Fruit fly (Drosophila melanogaster): ENCODE results near the gene mthl15.

mthl15 gene

DNA sequence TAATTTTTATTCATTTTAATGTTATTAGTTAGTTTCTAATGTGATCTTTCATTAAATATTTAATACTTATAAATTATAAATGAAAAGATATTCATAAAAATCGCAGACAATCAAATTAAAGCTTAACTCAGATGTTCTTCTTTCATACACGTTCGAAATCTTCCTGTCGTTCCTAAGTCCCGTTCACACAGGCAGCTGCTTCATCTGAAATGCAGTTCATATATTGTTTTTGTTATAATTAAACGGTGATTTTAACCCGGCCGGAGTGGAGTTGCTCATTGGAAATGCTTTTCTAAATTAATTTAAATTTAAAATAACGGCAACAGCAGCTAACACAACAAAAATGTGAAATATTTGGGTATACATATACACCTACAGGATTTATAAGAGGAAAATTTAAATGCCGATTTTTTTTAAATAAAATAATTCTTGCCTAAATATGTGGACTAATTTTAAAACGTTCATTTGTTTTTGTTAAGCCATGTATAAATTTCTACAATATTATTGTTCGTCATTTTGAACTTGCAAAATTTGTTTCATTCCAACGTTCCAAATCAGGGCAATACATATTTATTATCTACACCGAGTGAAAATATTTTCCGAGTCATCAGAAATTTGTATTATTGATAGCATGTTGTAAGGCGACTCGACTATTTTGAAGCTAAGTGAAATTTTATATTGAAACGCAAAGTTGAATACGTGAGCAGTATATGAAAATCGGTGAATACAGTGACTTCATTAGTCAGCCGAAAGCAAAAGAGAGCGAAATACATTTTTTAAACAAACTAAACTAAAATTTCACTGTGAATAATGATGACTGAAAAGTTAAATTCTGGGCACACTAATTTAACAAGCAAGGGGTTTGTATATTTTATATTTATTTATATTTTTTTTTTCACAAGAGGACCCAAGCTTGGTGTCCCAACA, 872 bp upstream of the mthl15 start, which contains the start of gene me31B (continued):
- TF ChIP-seq pros (GFP tag; optimal IDR thresholded peaks at IDR 0.05) = no peak
- TF ChIP-seq CG11696 (GFP tag; IDR thresholded peaks at IDR 0.05) = no peak
- no peak for TF ChIP-seq en (GFP tag; optimal IDR thresholded peaks at IDR 0.05)
- TF ChIP-seq HmgZ (tag; optimal IDR thresholded peaks at IDR 0.05) = no peak
- TF ChIP-seq CG3163 (GFP tag; optimal IDR thresholded peaks at IDR 0.05) = no peak
- no peak for TF ChIP-seq CG8290 (GFP tag; optimal IDR thresholded peaks at IDR 0.05)
- peak in 1 of 2 experiments; percentile 41 for TF ChIP-seq CG8290 (tag; optimal IDR thresholded peaks at IDR 0.05)
- no peak for TF ChIP-seq CG4854 (GFP tag; optimal IDR thresholded peaks at IDR 0.05)
- no peak for TF ChIP-seq pita (GFP tag; optimal IDR thresholded peaks at IDR 0.05)
- TF ChIP-seq klu (GFP tag; IDR thresholded peaks at IDR 0.05) = no peak
- TF ChIP-seq CG34422 (GFP tag; IDR thresholded peaks at IDR 0.05) = no peak
- TF ChIP-seq tx (GFP tag; optimal IDR thresholded peaks at IDR 0.05) = no peak
- TF ChIP-seq lmd (GFP tag; IDR thresholded peaks at IDR 0.05) = no peak
- TF ChIP-seq Lhr (GFP tag; optimal IDR thresholded peaks at IDR 0.05) = peak; percentile 7
- TF ChIP-seq gsb-n (tag; optimal IDR thresholded peaks at IDR 0.05) = no peak
- no peak for TF ChIP-seq ham (GFP tag; IDR thresholded peaks at IDR 0.05)
- 0 out of 2 replicates have a peak, but pooled peaks have one; percentile 12 for TF ChIP-seq MBD-R2 (GFP tag; IDR thresholded peaks at IDR 0.05)
- TF ChIP-seq Elba2 (GFP tag; optimal IDR thresholded peaks at IDR 0.05) = no peak
- TF ChIP-seq sens (GFP tag) = peak; percentile 9
- TF ChIP-seq cato (GFP tag; optimal IDR thresholded peaks at IDR 0.05; ENCODE audit: borderline replicate concordance) = no peak
- TF ChIP-seq CG31441 (GFP tag; IDR thresholded peaks at IDR 0.05) = no peak
- TF ChIP-seq Pdp1 (GFP tag; optimal IDR thresholded peaks at IDR 0.05) = peak in 1 of 2 experiments; percentile 15
- no peak for TF ChIP-seq CG30403 (GFP tag; optimal IDR thresholded peaks at IDR 0.05)
- TF ChIP-seq CG12659 (GFP tag; optimal IDR thresholded peaks at IDR 0.05) = peak; percentile 49
- TF ChIP-seq CG12219 (GFP tag; optimal IDR thresholded peaks at IDR 0.05) = no peak
- TF ChIP-seq twi (tag; optimal IDR thresholded peaks at IDR 0.05) = peak; percentile 14
- peak; percentile 25 for TF ChIP-seq Sox100B (GFP tag; optimal IDR thresholded peaks at IDR 0.05)
- no peak for TF ChIP-seq crc (GFP tag; optimal IDR thresholded peaks at IDR 0.05)
- no peak for TF ChIP-seq knrl (GFP tag; IDR thresholded peaks at IDR 0.05; ENCODE audit: partially characterized antibody)
- TF ChIP-seq zfh2 (GFP tag; optimal IDR thresholded peaks at IDR 0.05) = no peak
- TF ChIP-seq CG6175 (GFP tag; IDR thresholded peaks at IDR 0.05) = no peak
- TF ChIP-seq CG14667 (GFP tag; IDR thresholded peaks at IDR 0.05) = no peak
- no peak for TF ChIP-seq jigr1 (GFP tag; IDR thresholded peaks at IDR 0.05)
- no peak for TF ChIP-seq exex (tag; optimal IDR thresholded peaks at IDR 0.05)
- no peak for TF ChIP-seq ATbp (GFP tag; optimal IDR thresholded peaks at IDR 0.05)
- TF ChIP-seq CG6791 (GFP tag; IDR thresholded peaks at IDR 0.05; ENCODE audit: partially characterized antibody) = no peak
- no peak for TF ChIP-seq slou (GFP tag; optimal IDR thresholded peaks at IDR 0.05)
- TF ChIP-seq cwo (GFP tag; optimal IDR thresholded peaks at IDR 0.05) = no peak
- TF ChIP-seq Abd-B (GFP tag; optimal IDR thresholded peaks at IDR 0.05) = no peak
- TF ChIP-seq esg (GFP tag; conservative IDR thresholded peaks at IDR 0.05) = no peak
- no peak for TF ChIP-seq oc (tag; optimal IDR thresholded peaks at IDR 0.05)
- TF ChIP-seq CG1792 (GFP tag; optimal IDR thresholded peaks at IDR 0.05) = no peak
- TF ChIP-seq Adf1 (GFP tag; IDR thresholded peaks at IDR 0.05) = no peak
- TF ChIP-seq lbe (GFP tag; optimal IDR thresholded peaks at IDR 0.05) = no peak
- no peak for TF ChIP-seq CG1602 (GFP tag; optimal IDR thresholded peaks at IDR 0.05)
- no peak for TF ChIP-seq tap (tag; optimal IDR thresholded peaks at IDR 0.05)
- no peak for TF ChIP-seq CG5245 (GFP tag; optimal IDR thresholded peaks at IDR 0.05)
- TF ChIP-seq CG2199 (GFP tag; IDR thresholded peaks at IDR 0.05) = no peak
- TF ChIP-seq lola (GFP tag; optimal IDR thresholded peaks at IDR 0.05) = peak in 1 of 3 experiments; percentile 26

All from whole organism, embryonic.